Worm (Caenorhabditis elegans) whole organism, late embryonic: ENCODE results near the gene C03B1.5.

Source experiments
- C08G9.2 ChIP-seq: sonication (generic microtip); optimal IDR thresholded peaks from 2 replicates; lab custom pipeline; 2016; ENCODE audit warnings: mild to moderate bottlenecking, missing genetic modification characterization, moderate library complexity, missing compliant biosample characterization
- C38D4.7 ChIP-seq: fragments of 200-800 bp; sonication (Bioruptor generic); optimal IDR thresholded peaks from 2 replicates; lab custom pipeline; 2018; ENCODE audit warnings: mild to moderate bottlenecking, missing genetic modification characterization, moderate library complexity, missing compliant biosample characterization
- F13H6.1 ChIP-seq: sonication (generic microtip); optimal IDR thresholded peaks from 2 replicates; lab custom pipeline; 2016; ENCODE audit warnings: missing genetic modification characterization, missing compliant biosample characterization
- K02D7.2 ChIP-seq: sonication (generic microtip); optimal IDR thresholded peaks from 2 replicates; lab custom pipeline; 2017; ENCODE audit warnings: mild to moderate bottlenecking, missing genetic modification characterization, missing compliant biosample characterization
- K09A11.1 ChIP-seq: sonication (generic microtip); optimal IDR thresholded peaks from 2 replicates; lab custom pipeline; 2017; ENCODE audit warnings: antibody characterized with exemption, mild to moderate bottlenecking, missing genetic modification characterization, missing compliant biosample characterization; ENCODE audit not compliant: insufficient read depth
- T23F11.4 ChIP-seq: fragments of 200-800 bp; sonication (Bioruptor generic); optimal IDR thresholded peaks from 2 replicates; lab custom pipeline; 2018; ENCODE audit warnings: mild to moderate bottlenecking, missing genetic modification characterization, missing compliant biosample characterization
- ahr-1 ChIP-seq: sonication (generic microtip); optimal IDR thresholded peaks from 2 replicates; lab custom pipeline; 2016; ENCODE audit warnings: missing genetic modification characterization, missing compliant biosample characterization
- ama-1 ChIP-seq: fragments of 150-350 bp; optimal IDR thresholded peaks from 2 replicates; lab custom pipeline; 2014
- ceh-18 ChIP-seq: sonication (generic microtip); optimal IDR thresholded peaks from 2 replicates; lab custom pipeline; 2016; ENCODE audit warnings: missing genetic modification characterization, missing compliant biosample characterization
- ceh-19 ChIP-seq: fragments of 200-800 bp; sonication (Bioruptor generic); optimal IDR thresholded peaks from 2 replicates; lab custom pipeline; 2018; ENCODE audit warnings: mild to moderate bottlenecking, missing genetic modification characterization, missing compliant biosample characterization
- ceh-2 ChIP-seq: sonication (generic microtip); optimal IDR thresholded peaks from 2 replicates; lab custom pipeline; 2016; ENCODE audit warnings: missing genotype, missing genetic modification characterization, missing compliant biosample characterization
- ceh-30 ChIP-seq: fragments of 150-350 bp; optimal IDR thresholded peaks from 2 replicates; lab custom pipeline; 2014; ENCODE audit warnings: missing biosample characterization, missing genetic modification characterization
- ceh-31 ChIP-seq: sonication (generic microtip); optimal IDR thresholded peaks from 2 replicates; lab custom pipeline; 2016; ENCODE audit warnings: missing genetic modification characterization, missing compliant biosample characterization
- ceh-34 ChIP-seq: sonication (generic microtip); optimal IDR thresholded peaks from 2 replicates; lab custom pipeline; 2016; ENCODE audit warnings: mild to moderate bottlenecking, missing genetic modification characterization, missing compliant biosample characterization
- ceh-45 ChIP-seq: fragments of 200-800 bp; sonication (Bioruptor generic); IDR thresholded peaks from 2 replicates; pipeline ENCODE4 v1.3.6; 2022; ENCODE audit warnings: missing genetic modification reagents, missing genetic modification characterization, missing compliant biosample characterization
- ceh-9 ChIP-seq: sonication (generic microtip); optimal IDR thresholded peaks from 2 replicates; lab custom pipeline; 2016; ENCODE audit warnings: mild to moderate bottlenecking, missing genetic modification characterization, inconsistent platforms, missing compliant biosample characterization
- che-1 ChIP-seq: sonication (generic microtip); optimal IDR thresholded peaks from 2 replicates; lab custom pipeline; 2016; ENCODE audit warnings: mild to moderate bottlenecking, missing genetic modification characterization, missing compliant biosample characterization
- dmd-4 ChIP-seq: sonication (generic microtip); optimal IDR thresholded peaks from 2 replicates; lab custom pipeline; 2016; ENCODE audit warnings: borderline replicate concordance, missing genetic modification characterization, missing compliant biosample characterization
- fax-1 ChIP-seq: sonication (generic microtip); optimal IDR thresholded peaks from 2 replicates; lab custom pipeline; 2016; ENCODE audit warnings: missing genotype, missing genetic modification characterization, missing compliant biosample characterization
- fkh-10 ChIP-seq: fragments of 150-350 bp; optimal IDR thresholded peaks from 2 replicates; lab custom pipeline; 2014; ENCODE audit warnings: missing biosample characterization, missing genetic modification reagents, missing genetic modification characterization
- hlh-15 ChIP-seq: sonication (generic microtip); optimal IDR thresholded peaks from 2 replicates; lab custom pipeline; 2016; ENCODE audit warnings: missing genetic modification characterization, missing compliant biosample characterization
- hlh-30 ChIP-seq: sonication (generic microtip); optimal IDR thresholded peaks from 2 replicates; lab custom pipeline; 2017; ENCODE audit warnings: antibody characterized with exemption, missing genetic modification characterization, missing compliant biosample characterization; ENCODE audit not compliant: insufficient read depth
- hlh-8 ChIP-seq: sonication (generic microtip); optimal IDR thresholded peaks from 2 replicates; lab custom pipeline; 2016; ENCODE audit warnings: missing genotype, missing genetic modification characterization, missing compliant biosample characterization
- lim-6 ChIP-seq: sonication (generic microtip); optimal IDR thresholded peaks from 2 replicates; lab custom pipeline; 2016; ENCODE audit warnings: missing genetic modification characterization, missing compliant biosample characterization
- lin-11 ChIP-seq: fragments of 200-800 bp; sonication (Bioruptor generic); optimal IDR thresholded peaks from 2 replicates; lab custom pipeline; 2018; ENCODE audit warnings: mild to moderate bottlenecking, missing genetic modification characterization, missing compliant biosample characterization
- madf-2 ChIP-seq: sonication (generic microtip); optimal IDR thresholded peaks from 2 replicates; lab custom pipeline; 2017; ENCODE audit warnings: missing genetic modification characterization, missing compliant biosample characterization
- nfya-1 ChIP-seq: sonication (generic microtip); optimal IDR thresholded peaks from 2 replicates; lab custom pipeline; 2017; ENCODE audit warnings: missing genetic modification characterization, mild to moderate bottlenecking, missing compliant biosample characterization, antibody characterized with exemption, moderate library complexity
- nhr-11 ChIP-seq: fragments of 150-350 bp; optimal IDR thresholded peaks from 2 replicates; lab custom pipeline; 2014; ENCODE audit warnings: missing biosample characterization, missing genetic modification characterization
- npax-4 ChIP-seq: sonication (generic microtip); optimal IDR thresholded peaks from 2 replicates; lab custom pipeline; 2016; ENCODE audit warnings: missing genetic modification characterization, missing compliant biosample characterization
- pag-3 ChIP-seq: sonication (generic microtip); optimal IDR thresholded peaks from 2 replicates; lab custom pipeline; 2016; ENCODE audit warnings: missing compliant biosample characterization, missing genetic modification characterization, borderline replicate concordance
- pax-1 ChIP-seq: fragments of 150-350 bp; optimal IDR thresholded peaks from 2 replicates; lab custom pipeline; 2014; ENCODE audit warnings: missing biosample characterization, missing genetic modification characterization
- pha-2 ChIP-seq: sonication (generic microtip); optimal IDR thresholded peaks from 2 replicates; lab custom pipeline; 2017; ENCODE audit warnings: mild to moderate bottlenecking, missing genetic modification characterization, missing compliant biosample characterization
- pqm-1 ChIP-seq: sonication (generic microtip); optimal IDR thresholded peaks from 2 replicates; lab custom pipeline; 2016; ENCODE audit warnings: missing genetic modification characterization, missing compliant biosample characterization
- rnt-1 ChIP-seq: sonication (generic microtip); optimal IDR thresholded peaks from 2 replicates; lab custom pipeline; 2016; ENCODE audit warnings: missing genetic modification characterization, missing compliant biosample characterization
- sox-4 ChIP-seq: sonication (generic microtip); optimal IDR thresholded peaks from 2 replicates; lab custom pipeline; 2017; ENCODE audit warnings: mild to moderate bottlenecking, missing genetic modification characterization, inconsistent platforms, missing compliant biosample characterization
- syd-9 ChIP-seq: sonication (generic microtip); optimal IDR thresholded peaks from 2 replicates; lab custom pipeline; 2016; ENCODE audit warnings: mild to moderate bottlenecking, missing genetic modification characterization, moderate library complexity, missing compliant biosample characterization
- tbx-7 ChIP-seq: sonication (generic microtip); optimal IDR thresholded peaks from 2 replicates; lab custom pipeline; 2016; ENCODE audit warnings: missing genotype, missing genetic modification characterization, missing compliant biosample characterization
- ttx-3 ChIP-seq: sonication (generic microtip); optimal IDR thresholded peaks from 2 replicates; lab custom pipeline; 2016; ENCODE audit warnings: missing genetic modification reagents, missing genetic modification characterization, missing compliant biosample characterization
- unc-42 ChIP-seq: sonication (generic microtip); optimal IDR thresholded peaks from 2 replicates; lab custom pipeline; 2016; ENCODE audit warnings: missing genotype, missing genetic modification characterization, missing compliant biosample characterization
- unc-55 ChIP-seq: sonication (generic microtip); optimal IDR thresholded peaks from 2 replicates; lab custom pipeline; 2017; ENCODE audit warnings: missing biosample characterization, missing genetic modification reagents, missing genetic modification characterization
- unc-86 ChIP-seq: sonication (generic microtip); optimal IDR thresholded peaks from 2 replicates; lab custom pipeline; 2016; ENCODE audit warnings: missing genetic modification characterization, missing compliant biosample characterization
- zip-5 ChIP-seq: sonication (generic microtip); optimal IDR thresholded peaks from 2 replicates; lab custom pipeline; 2016; ENCODE audit warnings: missing genetic modification characterization, missing compliant biosample characterization
- ztf-16 ChIP-seq: sonication (generic microtip); optimal IDR thresholded peaks from 2 replicates; lab custom pipeline; 2017; ENCODE audit warnings: missing genetic modification characterization, missing compliant biosample characterization

The C03B1.5 gene

DNA sequence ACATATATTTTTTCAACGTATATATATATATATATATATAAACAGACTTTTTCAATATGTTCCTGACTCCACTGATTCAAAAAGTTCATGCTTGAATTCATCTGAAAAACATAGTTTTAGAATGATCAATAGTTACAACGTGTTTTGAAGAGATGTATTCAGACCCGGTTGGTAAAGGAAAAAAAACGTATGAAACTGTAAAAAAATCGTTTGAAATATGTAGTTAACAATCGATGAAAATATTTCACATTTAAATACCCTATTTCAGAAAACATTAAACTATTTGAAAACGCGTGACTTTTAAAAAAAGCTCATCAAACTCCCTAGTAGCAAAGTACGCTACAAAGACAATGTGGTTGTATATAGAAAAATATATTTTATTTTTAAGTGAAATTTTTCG lies 5.3 kb downstream of the C03B1.5 start, which contains the start of gene C03B1.14:
Gene C03B1.14, minus strand, starts transcription at position 101 of the 400 bp plus-strand sequence.
- TF ChIP-seq nhr-11 (tag; lab: Kevin White, UChicago) (no peak), lim-6 (tag; lab: Kevin White, UChicago) (no peak), F13H6.1 (tag; lab: Kevin White, UChicago) (no peak), unc-55 (no peak), unc-42 (tag; lab: Kevin White, UChicago) (no peak), ceh-18 (tag; lab: Kevin White, UChicago) (no peak), pax-1 (no peak), npax-4 (tag; lab: Kevin White, UChicago) (no peak), nfya-1 (tag; lab: Kevin White, UChicago) (no peak), hlh-15 (tag; lab: Kevin White, UChicago) (no peak), unc-86 (tag; lab: Kevin White, UChicago) (no peak), rnt-1 (tag; lab: Kevin White, UChicago) (no peak), ceh-30 (tag; lab: Kevin White, UChicago) (no peak), ceh-9 (no peak), hlh-30 (tag; lab: Kevin White, UChicago) (no peak)

DNA sequence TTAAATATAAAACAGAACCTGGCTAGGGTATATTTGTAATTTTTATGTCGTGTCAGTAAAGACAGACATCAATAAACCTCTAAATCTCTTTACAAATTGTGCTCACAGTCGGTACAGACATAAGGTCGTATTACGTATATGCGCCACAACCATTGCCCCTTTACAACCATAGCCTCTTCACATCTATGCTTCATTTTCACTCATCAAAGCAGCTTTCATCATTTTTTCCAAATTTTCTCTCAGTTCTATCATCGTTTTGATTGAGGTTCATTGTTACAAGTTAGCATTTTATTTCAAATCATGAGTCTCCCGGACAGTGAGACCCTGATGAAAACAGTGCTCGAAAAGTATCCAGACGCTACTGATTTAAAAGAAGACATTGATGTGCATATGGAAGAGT lies 8.8 kb downstream of the C03B1.5 start, which contains the start of gene C03B1.4:
Gene C03B1.4, plus strand, starts transcription at position 301 of the 400 bp plus-strand sequence.
- TF ChIP-seq ceh-18 (tag; lab: Kevin White, UChicago) (no peak), ceh-2 (no peak)
- TF ChIP-seq, all 69 proteins: peak for 0

DNA sequence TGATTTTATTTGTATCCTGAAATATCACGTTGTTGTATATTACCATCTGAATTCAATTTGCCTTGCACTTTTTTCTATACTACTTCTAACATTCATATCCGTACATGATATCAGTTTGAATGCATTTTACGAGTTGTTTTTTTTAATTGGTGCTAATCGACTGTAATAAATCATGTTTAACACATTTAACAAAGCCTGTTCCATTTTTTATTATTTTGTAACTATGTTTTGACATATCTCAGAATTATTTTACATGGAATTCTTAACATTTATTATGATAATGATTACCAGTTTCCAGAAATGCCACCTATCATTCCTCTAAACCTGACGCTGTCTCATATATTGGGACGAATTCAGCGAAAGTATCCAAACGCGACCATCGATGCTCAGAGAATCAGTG lies 10.3 kb downstream of the C03B1.5 start, which contains the start of gene C03B1.3:
Gene C03B1.3, plus strand, starts transcription at position 301 of the 400 bp plus-strand sequence.
- TF ChIP-seq C38D4.7 (GFP tag; lab: Kevin White, UChicago) (no peak), sox-4 (tag; lab: Kevin White, UChicago) (no peak), fax-1 (tag; lab: Kevin White, UChicago) (no peak), ceh-31 (tag; lab: Kevin White, UChicago) (no peak), ceh-30 (tag; lab: Kevin White, UChicago) (no peak), madf-2 (tag; lab: Kevin White, UChicago) (no peak), K02D7.2 (no peak), pha-2 (tag; lab: Kevin White, UChicago) (no peak), ama-1 (no peak), K09A11.1 (tag; lab: Kevin White, UChicago) (no peak), npax-4 (tag; lab: Kevin White, UChicago) (no peak), ahr-1 (tag; lab: Kevin White, UChicago) (no peak), che-1 (tag; lab: Kevin White, UChicago) (no peak), fkh-10 (no peak), ztf-16 (tag; lab: Kevin White, UChicago) (no peak), zip-5 (tag; lab: Kevin White, UChicago) (no peak), dmd-4 (tag; lab: Kevin White, UChicago) (no peak), rnt-1 (tag; lab: Kevin White, UChicago) (no peak)
- TF ChIP-seq, all 69 proteins: peak for 0

DNA sequence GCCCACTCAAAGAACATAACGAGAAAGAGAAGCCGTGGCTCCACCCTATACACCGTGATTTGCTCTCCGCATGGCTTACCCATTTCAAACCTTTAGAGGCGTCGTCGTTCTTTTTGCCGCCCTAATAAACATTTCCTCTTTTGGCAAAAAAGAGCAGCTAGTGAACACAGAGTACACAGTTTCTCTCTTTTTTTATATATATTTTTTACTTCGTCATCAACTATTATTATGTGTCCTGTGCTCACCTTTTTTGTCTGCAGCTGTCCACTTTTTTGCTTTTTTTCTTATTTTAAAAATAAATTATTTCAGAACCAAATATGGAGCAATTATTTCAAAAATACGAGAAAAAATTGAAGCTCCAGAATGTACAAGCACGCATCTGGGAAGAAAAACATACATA lies 14.3 kb downstream of the C03B1.5 start, which contains the start of gene C03B1.2:
Gene C03B1.2, plus strand, starts transcription at position 301 of the 400 bp plus-strand sequence.
- TF ChIP-seq ztf-16 (tag; lab: Kevin White, UChicago) (no peak), pag-3 (tag; lab: Kevin White, UChicago) (no peak)

DNA sequence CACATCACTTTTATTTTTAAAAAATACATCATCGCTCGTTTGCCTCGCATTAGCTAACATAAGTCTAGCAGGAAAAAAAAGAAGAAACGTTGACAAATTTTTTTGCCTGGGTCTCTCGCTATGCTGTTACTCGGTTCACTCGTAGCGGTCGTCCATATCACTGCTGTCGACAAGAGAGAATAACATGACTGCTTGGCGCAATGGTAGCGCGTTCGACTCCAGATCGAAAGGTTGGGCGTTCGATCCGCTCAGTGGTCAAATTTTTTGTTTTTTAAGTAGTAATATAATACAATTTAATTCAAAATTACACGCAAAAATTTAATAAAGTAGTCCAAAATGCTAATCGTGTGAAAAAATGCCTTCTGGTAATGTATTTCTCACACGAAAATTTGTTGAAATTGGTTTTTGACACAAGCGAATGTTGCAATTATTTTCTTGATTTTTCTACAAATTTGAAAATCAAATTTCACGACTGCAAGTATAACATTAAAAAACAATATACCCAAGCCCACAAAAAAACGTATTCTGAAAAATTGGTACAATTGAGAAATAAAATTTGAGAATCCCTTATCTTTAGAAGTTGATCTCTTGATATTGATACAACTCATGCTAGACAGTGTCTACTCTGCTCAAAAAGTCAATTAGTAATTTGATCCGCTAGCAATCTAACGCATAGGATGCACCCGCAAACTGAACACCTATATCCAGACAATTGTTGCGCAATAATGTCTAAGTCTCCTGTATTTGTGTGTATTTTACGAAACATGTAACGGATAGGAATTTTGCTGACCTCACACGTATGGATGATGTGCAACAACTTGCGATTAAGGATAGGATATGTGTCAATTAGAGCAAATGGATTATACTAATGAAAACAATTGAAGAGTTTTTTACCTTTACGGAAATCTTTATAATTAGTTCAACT lies 16.1 kb downstream of the C03B1.5 start:
- peak; percentile 64; the same call in 1 of the 2 replicates for TF ChIP-seq ceh-45 (GFP tag; lab: Robert Waterston, UW)
- TF ChIP-seq ceh-19, result peak; percentile 72
- peak; percentile 49 for TF ChIP-seq T23F11.4 (GFP tag; lab: Kevin White, UChicago)
- TF ChIP-seq syd-9 (tag; lab: Kevin White, UChicago), result peak; percentile 9
- peak; percentile 28 for TF ChIP-seq pqm-1 (tag; lab: Kevin White, UChicago)
- TF ChIP-seq nfya-1 (tag; lab: Kevin White, UChicago), result peak; percentile 33
- no peak for TF ChIP-seq ceh-34 (tag; lab: Kevin White, UChicago)
- peak; percentile 1 for TF ChIP-seq C08G9.2 (tag; lab: Kevin White, UChicago)
- peak; percentile 70 for TF ChIP-seq lin-11 (tag; lab: Kevin White, UChicago)
- peak; percentile 59 for TF ChIP-seq hlh-8 (tag; lab: Kevin White, UChicago)
- TF ChIP-seq F13H6.1 (tag; lab: Kevin White, UChicago), result peak; percentile 17
- TF ChIP-seq fkh-10, result no peak
- no peak for TF ChIP-seq tbx-7 (tag; lab: Kevin White, UChicago)
- peak; percentile 80 for TF ChIP-seq ttx-3 (tag; lab: Kevin White, UChicago)
